Fruit fly (Drosophila melanogaster) whole organism, prepupa: ENCODE data around the gene bol.

Source experiments
- Blimp-1 ChIP-seq: fragments of 200-800 bp; sonication (Bioruptor generic); optimal IDR thresholded peaks from 3 replicates; lab custom pipeline; 2017; ENCODE audit warnings: missing biosample characterization, missing genetic modification characterization, mild to moderate bottlenecking, moderate library complexity, missing genetic modification reagents
- CG34406 ChIP-seq: fragments of 200-800 bp; sonication (Bioruptor generic); optimal IDR thresholded peaks from 3 replicates; lab custom pipeline; 2016; ENCODE audit warnings: missing biosample characterization, missing genetic modification characterization
- Hr39 ChIP-seq: fragments of 200-800 bp; sonication (Bioruptor generic); optimal IDR thresholded peaks from 2 replicates; lab custom pipeline; 2016; ENCODE audit warnings: missing biosample characterization, missing genetic modification characterization
- Hr4 ChIP-seq: fragments of 200-800 bp; sonication (Bioruptor generic); optimal IDR thresholded peaks from 3 replicates; lab custom pipeline; 2016; ENCODE audit warnings: missing biosample characterization, missing genetic modification characterization
- OdsH ChIP-seq: fragments of 200-800 bp; sonication (Bioruptor generic); optimal IDR thresholded peaks from 3 replicates; lab custom pipeline; 2016; ENCODE audit warnings: missing biosample characterization, missing genetic modification characterization
- acj6 ChIP-seq: fragments of 200-800 bp; sonication (Bioruptor generic); optimal IDR thresholded peaks from 3 replicates; lab custom pipeline; 2016; ENCODE audit warnings: missing biosample characterization, missing genetic modification characterization
- dac ChIP-seq: fragments of 200-800 bp; sonication (Bioruptor generic); optimal IDR thresholded peaks from 2 replicates; lab custom pipeline; 2017; ENCODE audit warnings: missing biosample characterization, mild to moderate bottlenecking, missing genetic modification characterization
- net ChIP-seq: fragments of 200-800 bp; sonication (Bioruptor generic); optimal IDR thresholded peaks from 3 replicates; lab custom pipeline; 2016; ENCODE audit warnings: missing biosample characterization, missing genetic modification characterization

DNA sequence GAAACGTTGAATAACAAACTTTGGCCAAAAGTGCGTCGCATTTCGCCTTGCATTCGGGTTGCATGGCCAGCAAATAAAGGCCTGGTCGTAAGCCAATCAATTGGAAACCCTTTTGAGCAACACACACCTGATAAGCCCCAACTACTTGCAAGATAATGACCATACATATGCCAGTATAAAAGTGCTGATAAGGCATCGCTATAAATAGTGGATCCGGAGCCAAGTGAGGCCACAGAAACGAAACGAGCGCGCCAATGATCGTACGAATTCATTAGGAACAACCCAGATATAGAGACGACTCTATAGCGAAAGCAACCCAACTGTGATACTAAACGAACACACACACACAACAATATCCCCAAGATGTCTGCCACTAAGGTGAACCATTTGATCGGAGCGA is 37.6 kb downstream of the bol start, which contains the start of gene CG13315:
- TF ChIP-seq OdsH (GFP tag; lab: Kevin White, UChicago) (no peak), Hr39 (GFP tag; lab: Kevin White, UChicago) (no peak), dac (GFP tag; lab: Kevin White, UChicago) (no peak), Blimp-1 (GFP tag; lab: Kevin White, UChicago) (no peak), net (GFP tag; lab: Kevin White, UChicago) (no peak), acj6 (GFP tag; lab: Kevin White, UChicago) (no peak), CG34406 (GFP tag; lab: Kevin White, UChicago) (no peak), Hr4 (no peak)
